Fruit fly (Drosophila melanogaster) whole organism, pupa: ENCODE data around the gene if.

Experiments
- CG14655 ChIP-seq: fragments of 200-800 bp; sonication (Bioruptor generic); optimal IDR thresholded peaks from 3 replicates; lab custom pipeline; 2017; ENCODE audit warnings: mild to moderate bottlenecking, missing biosample characterization, missing genetic modification reagents, missing genetic modification characterization
- CG15710 ChIP-seq: fragments of 200-800 bp; sonication (Bioruptor generic); optimal IDR thresholded peaks from 2 replicates; lab custom pipeline; 2018; ENCODE audit warnings: missing biosample characterization, mild to moderate bottlenecking, missing genetic modification characterization, moderate library complexity
- CG17806 ChIP-seq: fragments of 200-800 bp; sonication (Bioruptor generic); optimal IDR thresholded peaks from 2 replicates; lab custom pipeline; 2018; ENCODE audit warnings: missing biosample characterization, mild to moderate bottlenecking, missing genetic modification characterization, moderate library complexity
- CG34367 ChIP-seq: fragments of 200-800 bp; sonication (Bioruptor generic); optimal IDR thresholded peaks from 2 replicates; lab custom pipeline; 2018; ENCODE audit warnings: missing biosample characterization, mild to moderate bottlenecking, missing genetic modification characterization
- CG8301 ChIP-seq: fragments of 200-800 bp; sonication (Bioruptor generic); optimal IDR thresholded peaks from 2 replicates; lab custom pipeline; 2018; ENCODE audit warnings: missing biosample characterization, mild to moderate bottlenecking, missing genetic modification characterization
- CG9948 ChIP-seq: fragments of 200-800 bp; sonication (Bioruptor generic); optimal IDR thresholded peaks from 2 replicates; lab custom pipeline; 2018; ENCODE audit warnings: missing biosample characterization, mild to moderate bottlenecking, missing genetic modification characterization, moderate library complexity
- D1 ChIP-seq: fragments of 200-800 bp; sonication (Bioruptor generic); optimal IDR thresholded peaks from 2 replicates; lab custom pipeline; 2018; ENCODE audit warnings: missing biosample characterization, mild to moderate bottlenecking, missing genetic modification characterization, moderate library complexity
- EcR ChIP-seq: fragments of 200-800 bp; sonication (Bioruptor generic); optimal IDR thresholded peaks from 3 replicates; lab custom pipeline; 2019; ENCODE audit warnings: missing biosample characterization, missing genetic modification characterization, mild to moderate bottlenecking, moderate library complexity, missing genetic modification reagents
- Pif1A ChIP-seq: fragments of 200-800 bp; sonication (Bioruptor generic); optimal IDR thresholded peaks from 3 replicates; lab custom pipeline; 2016; ENCODE audit warnings: missing biosample characterization, missing genetic modification characterization
- Pif1B ChIP-seq: fragments of 200-800 bp; sonication (Bioruptor generic); optimal IDR thresholded peaks from 3 replicates; lab custom pipeline; 2016; ENCODE audit warnings: missing biosample characterization, missing genetic modification characterization

dm6 chrX:16747467-16747866, 35.8 kb downstream of the if start:
- TF ChIP-seq Pif1A (GFP tag; lab: Kevin White, UChicago) (no peak), CG9948 (tag; lab: Kevin White, UChicago) (no peak), CG15710 (tag; lab: Kevin White, UChicago) (no peak), CG34367 (tag; lab: Kevin White, UChicago) (no peak), Pif1B (GFP tag; lab: Kevin White, UChicago) (no peak), EcR (GFP tag; lab: Kevin White, UChicago) (peak; percentile 11), CG17806 (tag; lab: Kevin White, UChicago) (no peak), D1 (tag; lab: Kevin White, UChicago) (no peak), CG14655 (no peak), CG8301 (tag; lab: Kevin White, UChicago) (no peak)
